Worm (Caenorhabditis elegans) whole organism, young adult: ENCODE data around the gene ZK1307.3.

ENCODE experiments used
- C06A6.2 ChIP-seq: fragments of 200-800 bp; sonication (Bioruptor generic); conservative IDR thresholded peaks from 2 replicates; pipeline ENCODE4 v1.3.6; 2022; ENCODE audit warnings: missing genetic modification characterization, missing compliant biosample characterization
- F37B4.10 ChIP-seq: fragments of 200-800 bp; sonication (Bioruptor generic); IDR thresholded peaks from 2 replicates; pipeline ENCODE4 v1.3.6; 2022; ENCODE audit warnings: missing genetic modification characterization, missing compliant biosample characterization
- F49E8.2 ChIP-seq: sonication (generic microtip); optimal IDR thresholded peaks from 3 replicates; lab custom pipeline; 2017; ENCODE audit warnings: missing genetic modification characterization, mild to moderate bottlenecking, missing compliant biosample characterization, antibody characterized with exemption, moderate library complexity; ENCODE audit not compliant: insufficient read depth
- attf-6 ChIP-seq: fragments of 200-800 bp; sonication (Bioruptor generic); IDR thresholded peaks from 2 replicates; pipeline ENCODE4 v1.3.6; 2022; ENCODE audit warnings: missing genetic modification reagents, missing genetic modification characterization, missing compliant biosample characterization
- dpl-1 ChIP-seq: fragments of 150-350 bp; optimal IDR thresholded peaks from 2 replicates; lab custom pipeline; 2014; ENCODE audit warnings: missing biosample characterization, missing genetic modification reagents, missing genetic modification characterization
- ekl-4 ChIP-seq: fragments of 200-800 bp; sonication (Bioruptor generic); IDR thresholded peaks from 2 replicates; pipeline ENCODE4 v1.3.6; 2022; ENCODE audit warnings: missing genetic modification reagents, missing genetic modification characterization, missing compliant biosample characterization
- lin-40 ChIP-seq: sonication (generic microtip); optimal IDR thresholded peaks from 2 replicates; lab custom pipeline; 2016; ENCODE audit warnings: missing genetic modification characterization, mild to moderate bottlenecking, missing compliant biosample characterization, missing genotype, missing genetic modification reagents
- lin-54 ChIP-seq: fragments of 200-800 bp; sonication (Bioruptor generic); optimal IDR thresholded peaks from 2 replicates; lab custom pipeline; 2018; ENCODE audit warnings: mild to moderate bottlenecking, missing genetic modification characterization, missing compliant biosample characterization
- mel-28 ChIP-seq: sonication (generic microtip); optimal IDR thresholded peaks from 2 replicates; lab custom pipeline; 2016; ENCODE audit warnings: borderline replicate concordance, mild to moderate bottlenecking, missing genetic modification characterization, missing compliant biosample characterization
- pha-4 ChIP-seq: fragments of 150-350 bp; sonication (generic microtip); optimal IDR thresholded peaks from 2 replicates; lab custom pipeline; 2014; ENCODE audit warnings: missing biosample characterization, missing genetic modification reagents, missing genetic modification characterization
- sdz-38 ChIP-seq: sonication (generic microtip); optimal IDR thresholded peaks from 2 replicates; lab custom pipeline; 2016; ENCODE audit warnings: missing genotype, missing genetic modification characterization, missing compliant biosample characterization
- ztf-26 ChIP-seq: sonication (generic microtip); optimal IDR thresholded peaks from 2 replicates; lab custom pipeline; 2017; ENCODE audit warnings: missing genetic modification characterization, missing compliant biosample characterization

DNA sequence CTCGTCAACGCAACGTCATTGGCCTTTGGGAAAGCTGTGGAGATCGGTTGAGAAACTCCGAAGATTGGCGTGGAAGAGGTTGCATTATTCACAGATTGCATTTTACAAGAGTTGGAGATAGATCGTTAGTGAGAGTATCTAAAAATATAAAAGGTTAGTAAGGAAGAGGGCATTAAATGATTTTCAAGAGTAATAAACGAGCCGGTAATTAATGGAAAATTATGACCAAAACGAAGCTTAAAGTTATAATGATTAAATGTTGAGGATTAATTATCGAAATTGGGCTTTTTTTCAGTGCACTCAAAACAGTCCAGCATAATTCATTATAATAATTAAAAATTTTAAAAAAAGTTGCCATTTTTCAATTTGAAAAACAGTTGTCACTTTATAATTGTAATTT is 43.5 kb downstream of the ZK1307.3 start, which contains the start of gene pap-2:
- no peak for TF ChIP-seq C06A6.2
- TF ChIP-seq F49E8.2 (tag; lab: Kevin White, UChicago) = no peak
- no peak for TF ChIP-seq F37B4.10
- TF ChIP-seq ztf-26 (tag; lab: Kevin White, UChicago) = no peak
- TF ChIP-seq pha-4 (tag; lab: Kevin White, UChicago) = no peak
- TF ChIP-seq attf-6 (GFP tag; lab: Robert Waterston, UW) = no peak
- no peak for TF ChIP-seq sdz-38 (tag; lab: Kevin White, UChicago)
- TF ChIP-seq lin-54 (GFP tag; lab: Kevin White, UChicago) = no peak
- no peak for TF ChIP-seq mel-28 (tag; lab: Kevin White, UChicago)
- no peak for TF ChIP-seq lin-40 (tag; lab: Kevin White, UChicago)
- no peak for TF ChIP-seq dpl-1 (GFP tag; lab: Kevin White, UChicago)
- TF ChIP-seq ekl-4 = no peak
